Fruit fly (Drosophila melanogaster): Measurements from ENCODE around the gene Diedel2.
A peak's percentile ranks its signal among the peaks of the same experiment; 100 is the strongest.

The Diedel2 gene

dm6 chr3R:29610958-29611357 lies 2.7 kb downstream of the Diedel2 start:
- TF ChIP-seq gl (tag; optimal IDR thresholded peaks at IDR 0.05) (no peak), CG9948 (tag; optimal IDR thresholded peaks at IDR 0.05) (no peak), EcR (GFP tag; optimal IDR thresholded peaks at IDR 0.05) (no peak), Ets98B (GFP tag; IDR thresholded peaks at IDR 0.05) (no peak), CG15710 (tag; optimal IDR thresholded peaks at IDR 0.05) (no peak), fd96Ca (GFP tag; IDR thresholded peaks at IDR 0.05) (no peak), rn (GFP tag; IDR thresholded peaks at IDR 0.05) (no peak), Pif1B (GFP tag; optimal IDR thresholded peaks at IDR 0.05) (no peak), CG34367 (tag; optimal IDR thresholded peaks at IDR 0.05) (no peak), CG32121 (GFP tag; IDR thresholded peaks at IDR 0.05) (no peak)

dm6 chr3R:29617197-29617596 lies 8.9 kb downstream of the Diedel2 start:
- TF ChIP-seq CG32121 (GFP tag; IDR thresholded peaks at IDR 0.05), result peak; percentile 16; the same call in 1 of the 2 replicates
- peak; percentile 22 for TF ChIP-seq Pif1A (GFP tag; optimal IDR thresholded peaks at IDR 0.05)
- peak; percentile 33 for TF ChIP-seq CG34367 (tag; optimal IDR thresholded peaks at IDR 0.05)
- peak; percentile 25; the same call in 1 of the 2 replicates for TF ChIP-seq rn (GFP tag; IDR thresholded peaks at IDR 0.05)
- peak; percentile 1 for TF ChIP-seq CG8301 (tag; optimal IDR thresholded peaks at IDR 0.05)
- TF ChIP-seq CG15710 (tag; optimal IDR thresholded peaks at IDR 0.05), result peak; percentile 57
- TF ChIP-seq CG4496 (GFP tag; IDR thresholded peaks at IDR 0.05), result peak; percentile 51; the same call in 1 of the 3 replicates
- TF ChIP-seq D1 (tag; optimal IDR thresholded peaks at IDR 0.05), result no peak
- no peak for TF ChIP-seq Pif1B (GFP tag; optimal IDR thresholded peaks at IDR 0.05)
- TF ChIP-seq CG9948 (tag; optimal IDR thresholded peaks at IDR 0.05), result peak; percentile 27
- TF ChIP-seq Snoo (tag; optimal IDR thresholded peaks at IDR 0.05), result peak; percentile 43
- peak; percentile 25; the same call in 1 of the 2 replicates for TF ChIP-seq CG12605 (GFP tag; IDR thresholded peaks at IDR 0.05)
- TF ChIP-seq CG8159 (tag; optimal IDR thresholded peaks at IDR 0.05), result peak; percentile 49
- peak; percentile 42 for TF ChIP-seq CG17806 (tag; optimal IDR thresholded peaks at IDR 0.05)
- TF ChIP-seq gl (tag; optimal IDR thresholded peaks at IDR 0.05), result no peak
- peak; percentile 16 for TF ChIP-seq CG14655 (GFP tag; optimal IDR thresholded peaks at IDR 0.05)
- no peak for TF ChIP-seq CG10348 (GFP tag; IDR thresholded peaks at IDR 0.05)
- peak; percentile 33; the same call in 1 of the 2 replicates for TF ChIP-seq Ets98B (GFP tag; IDR thresholded peaks at IDR 0.05)
- TF ChIP-seq EcR (GFP tag; optimal IDR thresholded peaks at IDR 0.05), result no peak
- TF ChIP-seq CG13204 (GFP tag; optimal IDR thresholded peaks at IDR 0.05), result no peak

dm6 chr3R:29617709-29618212 lies 9.5 kb downstream of the Diedel2 start:
- TF ChIP-seq CG8301 (tag; optimal IDR thresholded peaks at IDR 0.05), result no peak
- TF ChIP-seq gl (tag; optimal IDR thresholded peaks at IDR 0.05), result no peak
- no peak for TF ChIP-seq CG12605 (GFP tag; IDR thresholded peaks at IDR 0.05)
- TF ChIP-seq rn (GFP tag; IDR thresholded peaks at IDR 0.05), result no peak
- TF ChIP-seq CG14655 (GFP tag; optimal IDR thresholded peaks at IDR 0.05), result no peak
- no peak for TF ChIP-seq Pif1B (GFP tag; optimal IDR thresholded peaks at IDR 0.05)
- no peak for TF ChIP-seq CG8159 (tag; optimal IDR thresholded peaks at IDR 0.05)

dm6 chr3R:29618515-29619157 lies 10.4 kb downstream of the Diedel2 start, which contains the start of gene CG1907:
Gene CG1907 (plus strand): TSS chr3R:29619065.
- TF ChIP-seq Pif1B (GFP tag; optimal IDR thresholded peaks at IDR 0.05), result peak; percentile 95
- peak; percentile 97 for TF ChIP-seq CG17806 (tag; optimal IDR thresholded peaks at IDR 0.05)
- TF ChIP-seq D1 (tag; optimal IDR thresholded peaks at IDR 0.05), result peak; percentile 88
- TF ChIP-seq Snoo (tag; optimal IDR thresholded peaks at IDR 0.05), result peak; percentile 98
- TF ChIP-seq CG8159 (tag; optimal IDR thresholded peaks at IDR 0.05), result peak; percentile 98
- peak; percentile 58 for TF ChIP-seq EcR (GFP tag; optimal IDR thresholded peaks at IDR 0.05)
- peak; percentile 98 for TF ChIP-seq CG14655 (GFP tag; optimal IDR thresholded peaks at IDR 0.05)
- peak; percentile 91 for TF ChIP-seq Pif1A (GFP tag; optimal IDR thresholded peaks at IDR 0.05)
- peak; percentile 97 for TF ChIP-seq CG15710 (tag; optimal IDR thresholded peaks at IDR 0.05)
- TF ChIP-seq CG12605 (GFP tag; IDR thresholded peaks at IDR 0.05), result peak; percentile 97
- TF ChIP-seq CG9948 (tag; optimal IDR thresholded peaks at IDR 0.05), result peak; percentile 96
- peak; percentile 96 for TF ChIP-seq CG8301 (tag; optimal IDR thresholded peaks at IDR 0.05)
- peak; percentile 91 for TF ChIP-seq CG13204 (GFP tag; optimal IDR thresholded peaks at IDR 0.05)
- peak; percentile 91 for TF ChIP-seq gl (tag; optimal IDR thresholded peaks at IDR 0.05)
- TF ChIP-seq CG32121 (GFP tag; IDR thresholded peaks at IDR 0.05), result peak; percentile 98
- peak; percentile 97 for TF ChIP-seq rn (GFP tag; IDR thresholded peaks at IDR 0.05)
- TF ChIP-seq CG4496 (GFP tag; IDR thresholded peaks at IDR 0.05), result peak; percentile 98
- TF ChIP-seq CG34367 (tag; optimal IDR thresholded peaks at IDR 0.05), result peak; percentile 92
- peak; percentile 89 for TF ChIP-seq CG10348 (GFP tag; IDR thresholded peaks at IDR 0.05)
- peak; percentile 99 for TF ChIP-seq Ets98B (GFP tag; IDR thresholded peaks at IDR 0.05)
- peak; percentile 98 for TF ChIP-seq fd96Ca (GFP tag; IDR thresholded peaks at IDR 0.05)

- no peak for TF ChIP-seq Pif1B (GFP tag; optimal IDR thresholded peaks at IDR 0.05)
- TF ChIP-seq CG14655 (GFP tag; optimal IDR thresholded peaks at IDR 0.05), result no peak
- TF ChIP-seq Ets98B (GFP tag; IDR thresholded peaks at IDR 0.05), result no peak
- TF ChIP-seq Pif1A (GFP tag; optimal IDR thresholded peaks at IDR 0.05), result no peak
These were observed 12.6 kb downstream of the Diedel2 start for dm6 chr3R:29620712-29621479.

Data from whole organism, pupa.